Worm (Caenorhabditis elegans): Measurements from ENCODE around the gene str-77.

The str-77 gene

ce11 chrV:17684857-17685256, 33.9 kb upstream of the str-77 start, which contains the start of the genes F59A1.16 and F59A1.6:
TSS of gene F59A1.16 (minus strand) at chrV:17684957.
TSS of gene F59A1.6 (plus strand) at chrV:17685141.
- no peak for TF ChIP-seq mcd-1 (GFP tag; IDR thresholded peaks at IDR 0.05)

DNA sequence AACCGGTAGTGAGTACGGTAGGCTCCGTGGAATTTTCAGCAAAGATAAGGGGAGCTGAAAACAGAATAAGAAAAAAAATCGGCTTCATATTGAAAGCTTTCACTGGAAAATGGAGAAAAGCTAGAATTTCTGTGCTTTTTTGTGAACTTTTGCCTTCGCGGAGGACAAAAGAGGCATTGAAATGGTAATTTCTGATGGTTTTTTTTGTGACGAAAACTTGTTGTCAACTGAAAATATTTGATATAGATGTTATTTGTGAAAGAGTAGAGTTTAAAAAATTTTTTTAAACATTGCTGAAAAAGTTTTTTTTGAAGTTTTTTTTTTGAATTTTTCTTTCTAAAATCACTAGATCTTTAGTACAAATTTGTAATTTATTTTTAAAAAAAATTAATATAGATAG, 31.9 kb upstream of the str-77 start, which contains the start of gene F59A1.18:
Gene F59A1.18, minus strand, starts transcription at position 101 of the 400 bp plus-strand sequence.
- TF ChIP-seq ceh-91 (GFP tag; IDR thresholded peaks at IDR 0.05) = no peak
- TF ChIP-seq attf-5 (GFP tag; optimal IDR thresholded peaks at IDR 0.05) = no peak
- TF ChIP-seq rec-8 (tag; optimal IDR thresholded peaks at IDR 0.05) = no peak
- no peak for TF ChIP-seq mxl-1 (tag; optimal IDR thresholded peaks at IDR 0.05)
- no peak for TF ChIP-seq B0035.1 (tag; optimal IDR thresholded peaks at IDR 0.05)
- no peak for TF ChIP-seq F57A8.1 (GFP tag; optimal IDR thresholded peaks at IDR 0.05)
- TF ChIP-seq mes-4 (tag; optimal IDR thresholded peaks at IDR 0.05) = no peak
- TF ChIP-seq Y67H2A.10 (GFP tag; conservative IDR thresholded peaks at IDR 0.05) = no peak
- TF ChIP-seq pbrm-1 (GFP tag; IDR thresholded peaks at IDR 0.05) = no peak
- TF ChIP-seq lin-54 (GFP tag; optimal IDR thresholded peaks at IDR 0.05) = no peak
- no peak for TF ChIP-seq ceh-27 (GFP tag; optimal IDR thresholded peaks at IDR 0.05)
- TF ChIP-seq hmg-1.2 (GFP tag; IDR thresholded peaks at IDR 0.05) = no peak
- no peak for TF ChIP-seq Y79H2A.3 (GFP tag; conservative IDR thresholded peaks at IDR 0.05)
- no peak for TF ChIP-seq F39B2.1 (GFP tag; IDR thresholded peaks at IDR 0.05)
- no peak for TF ChIP-seq nhr-80 (tag; optimal IDR thresholded peaks at IDR 0.05)
- TF ChIP-seq nfya-1 (tag; optimal IDR thresholded peaks at IDR 0.05; ENCODE audit: borderline replicate concordance, insufficient read depth) = no peak
- no peak for TF ChIP-seq F23B12.7 (tag; optimal IDR thresholded peaks at IDR 0.05; ENCODE audit: insufficient read depth)
- TF ChIP-seq ceh-100 (GFP tag; IDR thresholded peaks at IDR 0.05) = no peak
- no peak for TF ChIP-seq cebp-1 (GFP tag; IDR thresholded peaks at IDR 0.05)
- no peak for TF ChIP-seq cebp-1 (tag; optimal IDR thresholded peaks at IDR 0.05)

ce11 chrV:17687398-17687797, 31.3 kb upstream of the str-77 start:
- TF ChIP-seq hmg-1.2 (GFP tag; IDR thresholded peaks at IDR 0.05) = peak; percentile 36
- TF ChIP-seq hlh-12 (tag; optimal IDR thresholded peaks at IDR 0.05) = peak; percentile 59
- TF ChIP-seq lin-26 (GFP tag; IDR thresholded peaks at IDR 0.05) = peak; percentile 88
- 0 out of 2 replicates have a peak, but pooled peaks have one; percentile 44 for TF ChIP-seq madf-3 (GFP tag; IDR thresholded peaks at IDR 0.05)
- peak; percentile 40; the same call in 1 of the 2 replicates for TF ChIP-seq pbrm-1 (GFP tag; IDR thresholded peaks at IDR 0.05)
- peak; percentile 65 for TF ChIP-seq B0261.1 (tag; optimal IDR thresholded peaks at IDR 0.05)
- TF ChIP-seq tbp1 (GFP tag; optimal IDR thresholded peaks at IDR 0.05) = peak; percentile 84
- TF ChIP-seq D2030.7 (GFP tag; IDR thresholded peaks at IDR 0.05) = 0 out of 2 replicates have a peak, but pooled peaks have one; percentile 21
- TF ChIP-seq ztf-18 (tag; optimal IDR thresholded peaks at IDR 0.05) = peak; percentile 35
- TF ChIP-seq athp-1 (tag; optimal IDR thresholded peaks at IDR 0.05) = peak; percentile 29
- TF ChIP-seq die-1 (tag; optimal IDR thresholded peaks at IDR 0.05) = peak; percentile 76
- TF ChIP-seq rpc-1 (optimal IDR thresholded peaks at IDR 0.05) = peak; percentile 52
- TF ChIP-seq rpc-1 (tag; optimal IDR thresholded peaks at IDR 0.05) = peak; percentile 84
- TF ChIP-seq attf-6 (GFP tag; IDR thresholded peaks at IDR 0.05) = peak; percentile 86
- TF ChIP-seq rec-8 (tag; optimal IDR thresholded peaks at IDR 0.05) = peak in 1 of 2 experiments; percentile 11
- peak; percentile 38; the same call in 1 of the 2 replicates for TF ChIP-seq madf-6 (GFP tag; IDR thresholded peaks at IDR 0.05)
- peak; percentile 6 for TF ChIP-seq him-1 (tag; optimal IDR thresholded peaks at IDR 0.05)
- peak; percentile 22 for TF ChIP-seq nhr-90 (tag; optimal IDR thresholded peaks at IDR 0.05)
- peak; percentile 19 for TF ChIP-seq lsl-1 (GFP tag; optimal IDR thresholded peaks at IDR 0.05)
- peak; percentile 43; the same call in 1 of the 2 replicates for TF ChIP-seq ztf-25 (GFP tag; IDR thresholded peaks at IDR 0.05)
- 0 out of 2 replicates have a peak, but pooled peaks have one; percentile 30 for TF ChIP-seq Y53F4B.3 (GFP tag; IDR thresholded peaks at IDR 0.05)

All from whole organism, young adult.